Fruit fly (Drosophila melanogaster) whole organism, prepupa: ENCODE results near the gene Fbp2.
A peak's percentile ranks its signal among the peaks of the same experiment; 100 is the strongest.

Experiments used
- Blimp-1 ChIP-seq: fragments of 200-800 bp; sonication (Bioruptor generic); optimal IDR thresholded peaks from 3 replicates; lab custom pipeline; 2017; ENCODE audit warnings: missing biosample characterization, missing genetic modification characterization, mild to moderate bottlenecking, moderate library complexity, missing genetic modification reagents
- CG11294 ChIP-seq: fragments of 200-800 bp; sonication (Bioruptor generic); IDR thresholded peaks from 2 replicates; pipeline ENCODE4 v1.3.6; 2022; ENCODE audit warnings: missing biosample characterization, missing genetic modification characterization
- CG11762 ChIP-seq: fragments of 200-800 bp; sonication (Bioruptor generic); optimal IDR thresholded peaks from 3 replicates; lab custom pipeline; 2016; ENCODE audit warnings: missing biosample characterization, missing genetic modification characterization; ENCODE audit not compliant: insufficient read depth
- CG11902 ChIP-seq: fragments of 200-800 bp; sonication (Bioruptor generic); optimal IDR thresholded peaks from 3 replicates; lab custom pipeline; 2016; ENCODE audit warnings: missing biosample characterization, missing genetic modification characterization
- CG1621 ChIP-seq: fragments of 200-800 bp; sonication (Bioruptor generic); optimal IDR thresholded peaks from 3 replicates; lab custom pipeline; 2018; ENCODE audit warnings: missing biosample characterization, mild to moderate bottlenecking, missing genetic modification characterization
- CG16779 ChIP-seq: fragments of 200-800 bp; sonication (Bioruptor generic); optimal IDR thresholded peaks from 3 replicates; lab custom pipeline; 2017; ENCODE audit warnings: missing biosample characterization, mild to moderate bottlenecking, missing genetic modification characterization
- CG3032 ChIP-seq: fragments of 200-800 bp; optimal IDR thresholded peaks from 2 replicates; lab custom pipeline; 2019; ENCODE audit warnings: missing biosample characterization, mild to moderate bottlenecking, missing genetic modification characterization, moderate library complexity
- CG31627 ChIP-seq: fragments of 200-800 bp; sonication (Bioruptor generic); optimal IDR thresholded peaks from 3 replicates; lab custom pipeline; 2016; ENCODE audit warnings: missing biosample characterization, missing genetic modification characterization
- CG6163 ChIP-seq: fragments of 200-800 bp; sonication (Bioruptor generic); IDR thresholded peaks from 3 replicates; pipeline ENCODE4 v1.3.6; 2022; ENCODE audit warnings: missing biosample characterization, missing genetic modification characterization
- CG6276 ChIP-seq: fragments of 200-800 bp; sonication (Bioruptor generic); optimal IDR thresholded peaks from 2 replicates; lab custom pipeline; 2017; ENCODE audit warnings: missing biosample characterization, mild to moderate bottlenecking, missing genetic modification characterization
- CG6792 ChIP-seq: fragments of 200-800 bp; sonication (Bioruptor generic); optimal IDR thresholded peaks from 3 replicates; lab custom pipeline; 2016; ENCODE audit warnings: missing biosample characterization, missing genetic modification characterization
- CG7368 ChIP-seq: fragments of 200-800 bp; sonication (Bioruptor generic); optimal IDR thresholded peaks from 3 replicates; lab custom pipeline; 2016; ENCODE audit warnings: missing biosample characterization, missing genetic modification characterization
- CG8119 ChIP-seq: fragments of 200-800 bp; sonication (Bioruptor generic); IDR thresholded peaks from 3 replicates; pipeline ENCODE4 v1.3.6; 2022; ENCODE audit warnings: missing biosample characterization, missing genetic modification characterization
- CG8319 ChIP-seq: fragments of 200-800 bp; sonication (Bioruptor generic); optimal IDR thresholded peaks from 3 replicates; lab custom pipeline; 2016; ENCODE audit warnings: missing biosample characterization, missing genetic modification characterization
- CG9139 ChIP-seq: fragments of 200-800 bp; sonication (Bioruptor generic); optimal IDR thresholded peaks from 3 replicates; lab custom pipeline; 2017; ENCODE audit warnings: missing biosample characterization, mild to moderate bottlenecking, missing genetic modification characterization
- Eip75B ChIP-seq: fragments of 200-800 bp; sonication (Bioruptor generic); optimal IDR thresholded peaks from 3 replicates; lab custom pipeline; 2016; ENCODE audit warnings: missing biosample characterization, missing genetic modification characterization
- Eip93F ChIP-seq: fragments of 200-800 bp; sonication (Bioruptor generic); optimal IDR thresholded peaks from 2 replicates; lab custom pipeline; 2016; ENCODE audit warnings: missing biosample characterization, mild to moderate bottlenecking, missing genetic modification characterization
- Ets21C ChIP-seq: fragments of 200-800 bp; sonication (Bioruptor generic); optimal IDR thresholded peaks from 3 replicates; lab custom pipeline; 2016; ENCODE audit warnings: missing biosample characterization, missing genetic modification characterization
- Gug ChIP-seq: fragments of 200-800 bp; sonication (Bioruptor generic); IDR thresholded peaks from 2 replicates; pipeline ENCODE4 v1.3.6; 2022; ENCODE audit warnings: missing biosample characterization, missing genetic modification characterization
- Hr38 ChIP-seq: sonication (Bioruptor generic); optimal IDR thresholded peaks from 2 replicates; lab custom pipeline; 2016; ENCODE audit warnings: missing biosample characterization, missing genetic modification characterization
- Hr39 ChIP-seq: fragments of 200-800 bp; sonication (Bioruptor generic); optimal IDR thresholded peaks from 2 replicates; lab custom pipeline; 2016; ENCODE audit warnings: missing biosample characterization, missing genetic modification characterization
- Lpt ChIP-seq: fragments of 200-800 bp; sonication (Bioruptor generic); optimal IDR thresholded peaks from 3 replicates; lab custom pipeline; 2016; ENCODE audit warnings: missing biosample characterization, missing genetic modification characterization
- Met ChIP-seq: fragments of 200-800 bp; sonication (Bioruptor generic); optimal IDR thresholded peaks from 3 replicates; lab custom pipeline; 2016; ENCODE audit warnings: missing biosample characterization, missing genetic modification characterization
- OdsH ChIP-seq: fragments of 200-800 bp; sonication (Bioruptor generic); optimal IDR thresholded peaks from 3 replicates; lab custom pipeline; 2016; ENCODE audit warnings: missing biosample characterization, missing genetic modification characterization
- Sox102F ChIP-seq: fragments of 200-800 bp; sonication (Bioruptor generic); optimal IDR thresholded peaks from 2 replicates; lab custom pipeline; 2016; ENCODE audit warnings: missing biosample characterization, mild to moderate bottlenecking, missing genetic modification characterization
- Sox14 ChIP-seq: fragments of 200-800 bp; sonication (Bioruptor generic); optimal IDR thresholded peaks from 3 replicates; lab custom pipeline; 2016; ENCODE audit warnings: missing biosample characterization, missing genetic modification characterization
- Sox15 ChIP-seq: fragments of 200-800 bp; sonication (Bioruptor generic); optimal IDR thresholded peaks from 3 replicates; lab custom pipeline; 2016; ENCODE audit warnings: missing biosample characterization, missing genetic modification characterization
- cyc ChIP-seq: fragments of 200-800 bp; sonication (Bioruptor generic); optimal IDR thresholded peaks from 3 replicates; lab custom pipeline; 2016; ENCODE audit warnings: missing biosample characterization, missing genetic modification characterization
- dsx ChIP-seq: fragments of 200-800 bp; optimal IDR thresholded peaks from 3 replicates; lab custom pipeline; 2019; ENCODE audit warnings: missing biosample characterization, mild to moderate bottlenecking, missing genetic modification characterization, moderate library complexity; ENCODE audit not compliant: poor library complexity, severe bottlenecking
- eg ChIP-seq: fragments of 200-800 bp; sonication (Bioruptor generic); IDR thresholded peaks from 3 replicates; pipeline ENCODE4 v1.3.6; 2022; ENCODE audit warnings: missing biosample characterization, missing genetic modification characterization
- esn ChIP-seq: fragments of 200-800 bp; sonication (Bioruptor generic); optimal IDR thresholded peaks from 2 replicates; lab custom pipeline; 2016; ENCODE audit warnings: missing biosample characterization, mild to moderate bottlenecking, missing genetic modification characterization, moderate library complexity
- fd59A ChIP-seq: fragments of 200-800 bp; sonication (Bioruptor generic); optimal IDR thresholded peaks from 2 replicates; lab custom pipeline; 2017; ENCODE audit warnings: missing biosample characterization, mild to moderate bottlenecking, missing genetic modification characterization, missing genetic modification reagents
- fd85E ChIP-seq: fragments of 200-800 bp; sonication (Bioruptor generic); optimal IDR thresholded peaks from 3 replicates; lab custom pipeline; 2016; ENCODE audit warnings: missing biosample characterization, missing genetic modification characterization
- fkh ChIP-seq: fragments of 200-800 bp; sonication (Bioruptor generic); optimal IDR thresholded peaks from 3 replicates; lab custom pipeline; 2017; ENCODE audit warnings: missing biosample characterization, mild to moderate bottlenecking, missing genetic modification characterization, moderate library complexity
- lz ChIP-seq: fragments of 200-800 bp; sonication (Bioruptor generic); optimal IDR thresholded peaks from 3 replicates; lab custom pipeline; 2016; ENCODE audit warnings: missing biosample characterization, missing genetic modification characterization
- net ChIP-seq: fragments of 200-800 bp; sonication (Bioruptor generic); optimal IDR thresholded peaks from 3 replicates; lab custom pipeline; 2016; ENCODE audit warnings: missing biosample characterization, missing genetic modification characterization
- salr ChIP-seq, 2 experiments: fragments of 200-800 bp; sonication (Bioruptor generic); optimal IDR thresholded peaks; 3 replicates each; lab custom pipeline; 2016 to 2018; ENCODE audit warnings: missing biosample characterization in 2 of 2, missing genetic modification characterization in 2 of 2, mild to moderate bottlenecking in 1 of 2
- spab ChIP-seq: fragments of 200-800 bp; sonication (Bioruptor generic); optimal IDR thresholded peaks from 2 replicates; lab custom pipeline; 2017; ENCODE audit warnings: missing biosample characterization, mild to moderate bottlenecking, missing genetic modification characterization, missing genetic modification reagents
- ss ChIP-seq, 2 experiments: fragments of 200-800 bp; sonication (Bioruptor generic); optimal IDR thresholded peaks; 2 replicates in 1 of 2; 3 replicates in 1 of 2; lab custom pipeline; 2017 to 2018; ENCODE audit warnings: mild to moderate bottlenecking in 2 of 2, missing biosample characterization in 2 of 2, missing genetic modification characterization in 2 of 2, moderate library complexity in 1 of 2
- topi ChIP-seq: fragments of 200-800 bp; sonication (Bioruptor generic); optimal IDR thresholded peaks from 3 replicates; lab custom pipeline; 2016; ENCODE audit warnings: missing biosample characterization, missing genetic modification characterization

Fbp2 gene

DNA sequence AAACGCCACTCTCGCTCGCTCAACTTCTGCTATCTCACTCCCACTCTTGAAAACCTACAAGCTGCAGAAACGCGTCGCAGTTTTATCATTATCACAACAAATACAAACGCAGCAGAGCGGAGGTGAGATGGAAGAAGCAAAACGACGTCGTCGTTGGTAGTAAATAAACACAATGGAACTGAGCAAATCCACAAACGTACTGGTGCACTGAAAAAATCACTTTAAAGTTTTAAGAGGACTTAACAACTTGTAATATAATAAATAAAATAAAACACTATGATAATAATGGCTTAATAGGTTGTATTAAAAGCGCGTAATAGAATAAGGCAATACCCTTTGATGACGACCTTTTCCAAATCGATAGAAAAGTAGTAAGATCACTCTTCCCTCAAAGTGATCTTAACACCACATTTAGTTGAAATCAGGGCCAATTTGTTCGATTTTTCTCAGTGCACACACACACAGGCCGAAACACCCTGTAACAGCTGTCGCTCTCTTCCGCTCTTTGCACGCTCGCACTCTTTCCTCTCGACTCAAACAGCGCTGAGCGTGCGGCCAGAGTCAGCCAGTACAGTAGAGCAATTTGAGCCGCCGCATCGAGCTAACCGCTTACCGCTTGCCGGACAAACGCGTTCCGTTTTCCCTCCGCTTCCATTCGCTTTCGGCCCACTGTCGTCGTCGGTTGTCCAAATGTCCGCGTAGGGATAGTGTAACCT, 22.8 kb downstream of the Fbp2 start (continued):
- TF ChIP-seq CG11902 = peak; percentile 93
- TF ChIP-seq dsx (GFP tag; lab: Kevin White, UChicago) = peak; percentile 91
- TF ChIP-seq lz (GFP tag; lab: Kevin White, UChicago) = peak; percentile 73
- TF ChIP-seq CG6276 (GFP tag; lab: Kevin White, UChicago) = peak; percentile 87
- TF ChIP-seq Eip93F (GFP tag; lab: Kevin White, UChicago) = peak; percentile 95
- peak; percentile 96 for TF ChIP-seq net
- TF ChIP-seq CG7368 (GFP tag; lab: Kevin White, UChicago) = peak; percentile 93
- peak; percentile 95 for TF ChIP-seq esn
- TF ChIP-seq Sox15 = peak; percentile 96
- TF ChIP-seq Sox14 = peak; percentile 96
- TF ChIP-seq Sox102F = peak; percentile 89
- TF ChIP-seq Ets21C (GFP tag; lab: Kevin White, UChicago) = peak; percentile 84
- TF ChIP-seq CG8119 = peak; percentile 98
- peak; percentile 79 for TF ChIP-seq CG16779 (tag; lab: Kevin White, UChicago)
- TF ChIP-seq cyc (GFP tag; lab: Kevin White, UChicago) = peak; percentile 92
- peak; percentile 93 for TF ChIP-seq Lpt (GFP tag; lab: Kevin White, UChicago)
- peak; percentile 95 for TF ChIP-seq spab
- peak; percentile 98 for TF ChIP-seq Met (GFP tag; lab: Kevin White, UChicago)
- TF ChIP-seq CG11762 (GFP tag; lab: Kevin White, UChicago) = peak; percentile 92
- no peak for TF ChIP-seq Hr38 (GFP tag; lab: Kevin White, UChicago)
- TF ChIP-seq ss (GFP tag; optimal IDR thresholded peaks at IDR 0.05; lab: Kevin White, UChicago) = peak; percentile 95 to 96
- TF ChIP-seq CG3032 (tag; lab: Kevin White, UChicago) = peak; percentile 97

- TF ChIP-seq fkh (GFP tag; lab: Kevin White, UChicago) = peak; percentile 30
- no peak for TF ChIP-seq CG11762 (GFP tag; lab: Kevin White, UChicago)
These were observed 26.4 kb downstream of the Fbp2 start for dm6 chr2L:9452959-9453358.

- no peak for TF ChIP-seq CG9139
- no peak for TF ChIP-seq Eip75B (GFP tag; lab: Kevin White, UChicago)
- no peak for TF ChIP-seq CG31627 (GFP tag; lab: Kevin White, UChicago)
- TF ChIP-seq CG6792 (GFP tag; lab: Kevin White, UChicago) = no peak
- TF ChIP-seq eg (GFP tag; lab: Robert Waterston, UW) = no peak
- TF ChIP-seq CG1621 (tag; lab: Kevin White, UChicago) = no peak
- no peak for TF ChIP-seq Sox102F
- no peak for TF ChIP-seq Hr39 (GFP tag; lab: Kevin White, UChicago)
- TF ChIP-seq OdsH = no peak
- no peak for TF ChIP-seq CG16779 (tag; lab: Kevin White, UChicago)
- TF ChIP-seq fd59A (GFP tag; lab: Kevin White, UChicago) = no peak
These were observed 27.9 kb downstream of the Fbp2 start for dm6 chr2L:9454369-9455054.

- TF ChIP-seq CG11294 (no peak), OdsH (no peak), Sox15 (no peak), CG11762 (GFP tag; lab: Kevin White, UChicago) (no peak), CG6276 (GFP tag; lab: Kevin White, UChicago) (no peak), salr (GFP tag; optimal IDR thresholded peaks at IDR 0.05; lab: Kevin White, UChicago) (no peak), topi (GFP tag; lab: Kevin White, UChicago) (no peak), ss (GFP tag; optimal IDR thresholded peaks at IDR 0.05; lab: Kevin White, UChicago) (no peak), CG8319 (GFP tag; lab: Kevin White, UChicago) (no peak), Gug (GFP tag; lab: Robert Waterston, UW) (no peak), CG1621 (tag; lab: Kevin White, UChicago) (no peak), CG8119 (no peak), CG6163 (GFP tag; lab: Robert Waterston, UW) (no peak), Blimp-1 (GFP tag; lab: Kevin White, UChicago) (no peak), fd85E (GFP tag; lab: Kevin White, UChicago) (no peak)
- TF ChIP-seq, all 60 proteins: peak for 0
These were observed 28.6 kb downstream of the Fbp2 start for dm6 chr2L:9455157-9455556.
